Fruit fly (Drosophila melanogaster): ENCODE data around the gene nom.

The nom gene

DNA sequence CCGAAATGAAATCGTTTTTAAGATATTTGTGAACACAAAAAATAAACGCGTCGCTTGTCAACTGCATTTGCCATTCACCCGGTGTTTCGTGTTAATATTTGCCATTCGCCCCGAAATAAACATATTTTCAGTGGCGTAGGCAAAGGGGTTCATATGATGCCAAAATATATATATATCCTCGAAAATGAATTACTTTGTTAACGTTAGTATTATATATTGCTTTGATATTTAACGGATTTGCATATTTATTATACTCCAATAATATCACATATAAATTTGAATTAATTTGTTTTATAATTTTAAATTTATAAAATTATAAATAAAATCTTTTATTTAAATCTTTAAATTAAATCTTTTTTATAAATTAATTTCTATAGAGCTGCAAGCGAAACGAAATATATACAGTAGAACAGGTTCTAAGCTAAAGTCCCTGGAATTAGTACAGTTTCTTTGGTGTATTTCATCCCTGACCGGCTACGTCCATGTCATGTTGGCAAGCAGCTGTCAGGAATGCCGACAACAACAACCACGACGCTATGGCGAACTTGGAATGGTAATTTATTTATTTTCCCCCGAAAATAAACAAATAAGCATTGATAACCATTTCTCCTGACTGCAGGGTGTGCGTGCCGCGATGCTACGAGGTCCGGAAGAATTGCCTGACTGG lies 8.8 kb downstream of the nom start, which contains the start of the genes M1BP and CG8202 (continued):
- peak; percentile 83 for TF ChIP-seq CG8290 (GFP tag; optimal IDR thresholded peaks at IDR 0.05)
- no peak for TF ChIP-seq CG8290 (tag; optimal IDR thresholded peaks at IDR 0.05)
- TF ChIP-seq CG12071 (GFP tag; optimal IDR thresholded peaks at IDR 0.05), result no peak
- TF ChIP-seq kni (GFP tag; optimal IDR thresholded peaks at IDR 0.05), result no peak
- TF ChIP-seq p53 (GFP tag; optimal IDR thresholded peaks at IDR 0.05), result no peak
- peak; percentile 90 for TF ChIP-seq fd96Cb (tag; optimal IDR thresholded peaks at IDR 0.05)
- peak; percentile 26 for TF ChIP-seq pzg (GFP tag; optimal IDR thresholded peaks at IDR 0.05)
- peak; percentile 92 for TF ChIP-seq odd (GFP tag; optimal IDR thresholded peaks at IDR 0.05)
- TF ChIP-seq CrebB (tag; optimal IDR thresholded peaks at IDR 0.05), result peak; percentile 56
- peak; percentile 83; the same call in 2 of the 3 replicates for TF ChIP-seq zfh1 (GFP tag; IDR thresholded peaks at IDR 0.05)
- peak; percentile 81 for TF ChIP-seq salm (tag; optimal IDR thresholded peaks at IDR 0.05)
- TF ChIP-seq pb (GFP tag; optimal IDR thresholded peaks at IDR 0.05), result no peak
- no peak for TF ChIP-seq gce (GFP tag; IDR thresholded peaks at IDR 0.05)
- no peak for TF ChIP-seq NK7.1 (GFP tag; optimal IDR thresholded peaks at IDR 0.05)
- TF ChIP-seq croc (GFP tag; conservative IDR thresholded peaks at IDR 0.05), result peak; percentile 66; the same call in 1 of the 3 replicates
- TF ChIP-seq toy (GFP tag; IDR thresholded peaks at IDR 0.05), result no peak; the same call in 1 of the 2 replicates
- no peak for TF ChIP-seq Jarid2 (GFP tag; optimal IDR thresholded peaks at IDR 0.05)
- TF ChIP-seq abd-A (tag; optimal IDR thresholded peaks at IDR 0.05), result no peak
- TF ChIP-seq en (GFP tag; optimal IDR thresholded peaks at IDR 0.05), result no peak
- TF ChIP-seq CG31224 (GFP tag; IDR thresholded peaks at IDR 0.05), result peak; percentile 52
- no peak for TF ChIP-seq CG7745 (tag; optimal IDR thresholded peaks at IDR 0.05)
- TF ChIP-seq ham (GFP tag; IDR thresholded peaks at IDR 0.05), result no peak
- TF ChIP-seq sug (tag; optimal IDR thresholded peaks at IDR 0.05), result peak; percentile 92
- peak; percentile 84 for TF ChIP-seq Xrp1 (GFP tag; IDR thresholded peaks at IDR 0.05)
- peak in 1 of 2 experiments; percentile 74 for TF ChIP-seq insv (GFP tag; optimal IDR thresholded peaks at IDR 0.05)
- no peak for TF ChIP-seq vnd (GFP tag; IDR thresholded peaks at IDR 0.05; ENCODE audit: partially characterized antibody)
- TF ChIP-seq fu2 (GFP tag; optimal IDR thresholded peaks at IDR 0.05), result peak; percentile 45
- no peak for TF ChIP-seq gfzf (GFP tag; optimal IDR thresholded peaks at IDR 0.05)
- no peak for TF ChIP-seq eyg (GFP tag; optimal IDR thresholded peaks at IDR 0.05)
- peak; percentile 67; the same call in 1 of the 2 replicates for TF ChIP-seq klu (GFP tag; IDR thresholded peaks at IDR 0.05)
- TF ChIP-seq CG10321 (GFP tag; IDR thresholded peaks at IDR 0.05), result peak; percentile 28; the same call in 1 of the 2 replicates
- TF ChIP-seq Neu2 (GFP tag; optimal IDR thresholded peaks at IDR 0.05; ENCODE audit: borderline replicate concordance), result no peak
- TF ChIP-seq CG3065 (GFP tag; optimal IDR thresholded peaks at IDR 0.05), result peak; percentile 73
- TF ChIP-seq Lpt (GFP tag; optimal IDR thresholded peaks at IDR 0.05), result no peak
- peak; percentile 86 for TF ChIP-seq Six4 (GFP tag; optimal IDR thresholded peaks at IDR 0.05)
- peak; percentile 18 for TF ChIP-seq fd64A (GFP tag; optimal IDR thresholded peaks at IDR 0.05)
- no peak for TF ChIP-seq prd (optimal IDR thresholded peaks at IDR 0.05)
- peak; percentile 89 for TF ChIP-seq prd (GFP tag; IDR thresholded peaks at IDR 0.05)
- peak; percentile 25 for TF ChIP-seq CG4854 (GFP tag; optimal IDR thresholded peaks at IDR 0.05)
- TF ChIP-seq CG5953 (GFP tag; IDR thresholded peaks at IDR 0.05), result no peak
- peak; percentile 87 for TF ChIP-seq Usf (GFP tag; optimal IDR thresholded peaks at IDR 0.05)
- TF ChIP-seq CG15269 (tag; optimal IDR thresholded peaks at IDR 0.05), result peak; percentile 89
- peak; percentile 67 for TF ChIP-seq psq (GFP tag; optimal IDR thresholded peaks at IDR 0.05)
- TF ChIP-seq nerfin-2 (GFP tag; IDR thresholded peaks at IDR 0.05; ENCODE audit: partially characterized antibody), result no peak
- TF ChIP-seq Doc2 (GFP tag; IDR thresholded peaks at IDR 0.05), result peak; percentile 34; the same call in 1 of the 2 replicates
- TF ChIP-seq slp2 (GFP tag; optimal IDR thresholded peaks at IDR 0.05), result peak; percentile 68
- peak; percentile 74 for TF ChIP-seq Max (GFP tag; optimal IDR thresholded peaks at IDR 0.05)
- peak; percentile 54 for TF ChIP-seq CG1603 (tag; optimal IDR thresholded peaks at IDR 0.05)
- peak; percentile 91 for TF ChIP-seq PHDP (tag; optimal IDR thresholded peaks at IDR 0.05)
- peak; percentile 93 for TF ChIP-seq sd (tag; optimal IDR thresholded peaks at IDR 0.05)

All from whole organism, embryonic.